Worm (Caenorhabditis elegans) whole organism, early embryonic: ENCODE data around the gene unc-36.

Experiments used
- ama-1 ChIP-seq: fragments of 150-350 bp; optimal IDR thresholded peaks from 2 replicates; lab custom pipeline; 2014
- ceh-13 ChIP-seq: fragments of 200-800 bp; sonication (Bioruptor generic); optimal IDR thresholded peaks from 2 replicates; lab custom pipeline; 2018; ENCODE audit warnings: mild to moderate bottlenecking, missing genetic modification characterization, missing compliant biosample characterization
- flt-1 ChIP-seq: fragments of 200-800 bp; sonication (Bioruptor generic); IDR thresholded peaks from 2 replicates; pipeline ENCODE4 v1.3.6; 2022; ENCODE audit warnings: missing genetic modification characterization, missing compliant biosample characterization
- hmbx-1 ChIP-seq: sonication (generic microtip); optimal IDR thresholded peaks from 2 replicates; lab custom pipeline; 2016; ENCODE audit warnings: mild to moderate bottlenecking, missing genetic modification characterization, missing compliant biosample characterization
- scrt-1 ChIP-seq: fragments of 200-800 bp; sonication (Bioruptor generic); IDR thresholded peaks from 2 replicates; pipeline ENCODE4 v1.3.6; 2022; ENCODE audit warnings: missing genetic modification characterization, missing compliant biosample characterization

DNA sequence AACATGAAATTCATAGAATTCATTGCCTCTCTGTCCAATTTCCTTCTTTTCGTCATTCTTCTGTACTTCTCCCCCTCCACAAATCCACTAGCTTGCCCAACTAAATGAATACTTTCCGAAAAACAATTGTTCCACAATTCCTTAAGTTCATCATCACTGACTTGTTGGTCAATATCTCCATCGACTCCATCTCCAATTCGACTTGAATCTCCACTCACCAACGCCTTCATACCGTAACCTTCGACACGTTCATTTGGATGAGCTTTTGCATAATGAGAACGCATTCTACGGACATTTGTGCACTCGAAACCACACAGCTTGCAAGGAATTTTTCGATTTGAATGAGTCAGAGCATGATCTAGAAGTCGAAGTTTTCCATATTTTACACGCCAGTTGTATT is 39.9 kb upstream of the unc-36 start:
- TF ChIP-seq ceh-13 (GFP tag; lab: Kevin White, UChicago), result no peak
- TF ChIP-seq ama-1 (lab: Kevin White, UChicago), result no peak
- no peak for TF ChIP-seq flt-1 (GFP tag; lab: Robert Waterston, UW)
- TF ChIP-seq hmbx-1 (tag; lab: Kevin White, UChicago), result no peak
- TF ChIP-seq scrt-1 (GFP tag; lab: Robert Waterston, UW), result no peak
